Fruit fly (Drosophila melanogaster) whole organism, prepupa: ENCODE results near the gene AdoR.
A peak's percentile ranks its signal among the peaks of the same experiment; 100 is the strongest.

Experiments used
- CG10631 ChIP-seq: fragments of 200-800 bp; sonication (Bioruptor generic); optimal IDR thresholded peaks from 2 replicates; lab custom pipeline; 2016; ENCODE audit warnings: missing biosample characterization, missing genetic modification characterization
- CG10669 ChIP-seq: fragments of 200-800 bp; sonication (Bioruptor generic); optimal IDR thresholded peaks from 3 replicates; lab custom pipeline; 2018; ENCODE audit warnings: missing biosample characterization, mild to moderate bottlenecking, missing genetic modification characterization, moderate library complexity
- CG11902 ChIP-seq: fragments of 200-800 bp; sonication (Bioruptor generic); optimal IDR thresholded peaks from 3 replicates; lab custom pipeline; 2016; ENCODE audit warnings: missing biosample characterization, missing genetic modification characterization
- CG15336 ChIP-seq: fragments of 200-800 bp; sonication (Bioruptor generic); IDR thresholded peaks from 2 replicates; pipeline ENCODE4 v1.3.6; 2022; ENCODE audit warnings: missing biosample characterization, missing genetic modification characterization
- CG16779 ChIP-seq: fragments of 200-800 bp; sonication (Bioruptor generic); optimal IDR thresholded peaks from 3 replicates; lab custom pipeline; 2017; ENCODE audit warnings: missing biosample characterization, mild to moderate bottlenecking, missing genetic modification characterization
- CG3032 ChIP-seq: fragments of 200-800 bp; optimal IDR thresholded peaks from 2 replicates; lab custom pipeline; 2019; ENCODE audit warnings: missing biosample characterization, mild to moderate bottlenecking, missing genetic modification characterization, moderate library complexity
- CG34406 ChIP-seq: fragments of 200-800 bp; sonication (Bioruptor generic); optimal IDR thresholded peaks from 3 replicates; lab custom pipeline; 2016; ENCODE audit warnings: missing biosample characterization, missing genetic modification characterization
- CG6163 ChIP-seq: fragments of 200-800 bp; sonication (Bioruptor generic); IDR thresholded peaks from 3 replicates; pipeline ENCODE4 v1.3.6; 2022; ENCODE audit warnings: missing biosample characterization, missing genetic modification characterization
- CG6808 ChIP-seq: fragments of 200-800 bp; sonication (Bioruptor generic); optimal IDR thresholded peaks from 3 replicates; lab custom pipeline; 2017; ENCODE audit warnings: missing biosample characterization, missing genetic modification characterization, mild to moderate bottlenecking, moderate library complexity, missing genetic modification reagents
- CG6854 ChIP-seq: fragments of 200-800 bp; sonication (Bioruptor generic); optimal IDR thresholded peaks from 2 replicates; lab custom pipeline; 2017; ENCODE audit warnings: missing biosample characterization, mild to moderate bottlenecking, missing genetic modification characterization
- CG8119 ChIP-seq: fragments of 200-800 bp; sonication (Bioruptor generic); IDR thresholded peaks from 3 replicates; pipeline ENCODE4 v1.3.6; 2022; ENCODE audit warnings: missing biosample characterization, missing genetic modification characterization
- Eip78C ChIP-seq: fragments of 200-800 bp; sonication (Bioruptor generic); peaks from one replicate; lab custom pipeline; 2016; ENCODE audit warnings: missing biosample characterization, missing genetic modification characterization
- Ets96B ChIP-seq: fragments of 200-800 bp; optimal IDR thresholded peaks from 2 replicates; lab custom pipeline; 2019; ENCODE audit warnings: missing biosample characterization, mild to moderate bottlenecking, missing genetic modification characterization, moderate library complexity
- Gug ChIP-seq: fragments of 200-800 bp; sonication (Bioruptor generic); IDR thresholded peaks from 2 replicates; pipeline ENCODE4 v1.3.6; 2022; ENCODE audit warnings: missing biosample characterization, missing genetic modification characterization
- OdsH ChIP-seq: fragments of 200-800 bp; sonication (Bioruptor generic); optimal IDR thresholded peaks from 3 replicates; lab custom pipeline; 2016; ENCODE audit warnings: missing biosample characterization, missing genetic modification characterization
- Smox ChIP-seq: fragments of 200-800 bp; sonication (Bioruptor generic); optimal IDR thresholded peaks from 3 replicates; lab custom pipeline; 2016; ENCODE audit warnings: missing biosample characterization, missing genetic modification characterization
- acj6 ChIP-seq: fragments of 200-800 bp; sonication (Bioruptor generic); optimal IDR thresholded peaks from 3 replicates; lab custom pipeline; 2016; ENCODE audit warnings: missing biosample characterization, missing genetic modification characterization
- cyc ChIP-seq: fragments of 200-800 bp; sonication (Bioruptor generic); optimal IDR thresholded peaks from 3 replicates; lab custom pipeline; 2016; ENCODE audit warnings: missing biosample characterization, missing genetic modification characterization
- dac ChIP-seq: fragments of 200-800 bp; sonication (Bioruptor generic); optimal IDR thresholded peaks from 2 replicates; lab custom pipeline; 2017; ENCODE audit warnings: missing biosample characterization, mild to moderate bottlenecking, missing genetic modification characterization
- dsx ChIP-seq: fragments of 200-800 bp; optimal IDR thresholded peaks from 3 replicates; lab custom pipeline; 2019; ENCODE audit warnings: missing biosample characterization, mild to moderate bottlenecking, missing genetic modification characterization, moderate library complexity; ENCODE audit not compliant: poor library complexity, severe bottlenecking
- eg ChIP-seq: fragments of 200-800 bp; sonication (Bioruptor generic); IDR thresholded peaks from 3 replicates; pipeline ENCODE4 v1.3.6; 2022; ENCODE audit warnings: missing biosample characterization, missing genetic modification characterization
- esn ChIP-seq: fragments of 200-800 bp; sonication (Bioruptor generic); optimal IDR thresholded peaks from 2 replicates; lab custom pipeline; 2016; ENCODE audit warnings: missing biosample characterization, mild to moderate bottlenecking, missing genetic modification characterization, moderate library complexity
- fd85E ChIP-seq: fragments of 200-800 bp; sonication (Bioruptor generic); optimal IDR thresholded peaks from 3 replicates; lab custom pipeline; 2016; ENCODE audit warnings: missing biosample characterization, missing genetic modification characterization
- pdm3 ChIP-seq: fragments of 200-800 bp; sonication (Bioruptor generic); optimal IDR thresholded peaks from 3 replicates; lab custom pipeline; 2016; ENCODE audit warnings: missing biosample characterization, missing genetic modification characterization
- salr ChIP-seq, 2 experiments: fragments of 200-800 bp; sonication (Bioruptor generic); optimal IDR thresholded peaks; 3 replicates each; lab custom pipeline; 2016 to 2018; ENCODE audit warnings: missing biosample characterization in 2 of 2, missing genetic modification characterization in 2 of 2, mild to moderate bottlenecking in 1 of 2
- spab ChIP-seq: fragments of 200-800 bp; sonication (Bioruptor generic); optimal IDR thresholded peaks from 2 replicates; lab custom pipeline; 2017; ENCODE audit warnings: missing biosample characterization, mild to moderate bottlenecking, missing genetic modification characterization, missing genetic modification reagents
- ss ChIP-seq, 2 experiments: fragments of 200-800 bp; sonication (Bioruptor generic); optimal IDR thresholded peaks; 2 replicates in 1 of 2; 3 replicates in 1 of 2; lab custom pipeline; 2017 to 2018; ENCODE audit warnings: mild to moderate bottlenecking in 2 of 2, missing biosample characterization in 2 of 2, missing genetic modification characterization in 2 of 2, moderate library complexity in 1 of 2
- topi ChIP-seq: fragments of 200-800 bp; sonication (Bioruptor generic); optimal IDR thresholded peaks from 3 replicates; lab custom pipeline; 2016; ENCODE audit warnings: missing biosample characterization, missing genetic modification characterization

The AdoR gene

DNA sequence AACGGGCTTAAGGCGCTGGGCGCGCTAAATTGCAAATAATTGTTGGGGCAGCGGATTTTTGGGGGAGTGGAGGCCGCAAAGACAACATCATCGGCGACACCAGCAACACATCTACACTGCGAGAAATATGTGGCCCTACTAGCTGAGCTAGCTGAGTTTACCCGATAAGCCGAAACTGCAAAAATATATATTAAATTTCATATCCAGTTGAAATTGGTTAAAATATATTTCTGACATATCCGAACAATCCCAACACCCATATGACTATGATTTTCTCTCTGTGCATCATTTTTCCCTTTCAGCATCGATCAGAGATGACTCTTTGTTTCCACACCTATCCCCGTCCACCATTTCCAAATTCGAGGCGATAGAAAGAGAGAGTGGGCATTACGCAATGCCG lies 40.4 kb upstream of the AdoR start (continued):
- TF ChIP-seq CG8119 (GFP tag; lab: Robert Waterston, UW): peak; percentile 44; the same call in 2 of the 3 replicates
- TF ChIP-seq Gug (GFP tag; lab: Robert Waterston, UW): 0 out of 2 replicates have a peak, but pooled peaks have one; percentile 29
- peak; percentile 67 for TF ChIP-seq cyc (GFP tag; lab: Kevin White, UChicago)
- peak; percentile 60 for TF ChIP-seq Ets96B (tag; lab: Kevin White, UChicago)
- TF ChIP-seq CG11902 (GFP tag; lab: Kevin White, UChicago): peak; percentile 63
- TF ChIP-seq CG6854 (GFP tag; lab: Kevin White, UChicago): peak; percentile 16
- TF ChIP-seq topi: peak; percentile 69
- TF ChIP-seq salr (GFP tag; optimal IDR thresholded peaks at IDR 0.05; lab: Kevin White, UChicago): peak in 1 of 2 experiments; percentile 33
- TF ChIP-seq CG10631 (GFP tag; lab: Kevin White, UChicago): peak; percentile 55
- peak; percentile 71 for TF ChIP-seq pdm3 (GFP tag; lab: Kevin White, UChicago)
- peak; percentile 45 for TF ChIP-seq dsx (GFP tag; lab: Kevin White, UChicago)
- peak; percentile 8 for TF ChIP-seq fd85E (GFP tag; lab: Kevin White, UChicago)
- peak; percentile 80 for TF ChIP-seq esn (GFP tag; lab: Kevin White, UChicago)
- TF ChIP-seq CG6163 (GFP tag; lab: Robert Waterston, UW): peak; percentile 80
- TF ChIP-seq spab (GFP tag; lab: Kevin White, UChicago): peak; percentile 49
- peak; percentile 73 for TF ChIP-seq Smox (GFP tag; lab: Kevin White, UChicago)
- TF ChIP-seq eg (GFP tag; lab: Robert Waterston, UW): peak; percentile 73; the same call in 2 of the 3 replicates
- TF ChIP-seq OdsH (GFP tag; lab: Kevin White, UChicago): peak; percentile 76
- peak; percentile 58 for TF ChIP-seq CG6808
- no peak for TF ChIP-seq dac (GFP tag; lab: Kevin White, UChicago)
- TF ChIP-seq CG16779: no peak
- peak; percentile 35; the same call in 1 of the 2 replicates for TF ChIP-seq CG15336 (GFP tag; lab: Robert Waterston, UW)
- peak; percentile 61 for TF ChIP-seq CG10669 (GFP tag; lab: Kevin White, UChicago)
- peak; percentile 75 for TF ChIP-seq CG34406 (GFP tag; lab: Kevin White, UChicago)

dm6 chr3R:30189398-30189797 lies 40.0 kb upstream of the AdoR start:
- no peak for TF ChIP-seq acj6 (GFP tag; lab: Kevin White, UChicago)

dm6 chr3R:30183872-30184271 lies 34.5 kb upstream of the AdoR start:
- TF ChIP-seq spab (GFP tag; lab: Kevin White, UChicago) (no peak), Eip78C (GFP tag; lab: Kevin White, UChicago) (peak; percentile 13)

- no peak for TF ChIP-seq CG3032
- TF ChIP-seq acj6 (GFP tag; lab: Kevin White, UChicago): no peak
- peak; percentile 100 for TF ChIP-seq CG6808
- TF ChIP-seq Eip78C (GFP tag; lab: Kevin White, UChicago): peak; percentile 31
Observed at dm6 chr3R:30179934-30180333, 30.5 kb upstream of the AdoR start, which contains the start of gene Bet5. Gene Bet5 (plus strand): TSS chr3R:30180232.

dm6 chr3R:30177494-30177893 lies 28.1 kb upstream of the AdoR start, which contains the start of the genes CG1983 and CG15530:
Gene CG1983 (minus strand): TSS chr3R:30177700.
Gene CG15530 (plus strand): TSS chr3R:30177877.
- peak; percentile 74 for TF ChIP-seq CG6808
- TF ChIP-seq CG6854 (GFP tag; lab: Kevin White, UChicago): no peak

DNA sequence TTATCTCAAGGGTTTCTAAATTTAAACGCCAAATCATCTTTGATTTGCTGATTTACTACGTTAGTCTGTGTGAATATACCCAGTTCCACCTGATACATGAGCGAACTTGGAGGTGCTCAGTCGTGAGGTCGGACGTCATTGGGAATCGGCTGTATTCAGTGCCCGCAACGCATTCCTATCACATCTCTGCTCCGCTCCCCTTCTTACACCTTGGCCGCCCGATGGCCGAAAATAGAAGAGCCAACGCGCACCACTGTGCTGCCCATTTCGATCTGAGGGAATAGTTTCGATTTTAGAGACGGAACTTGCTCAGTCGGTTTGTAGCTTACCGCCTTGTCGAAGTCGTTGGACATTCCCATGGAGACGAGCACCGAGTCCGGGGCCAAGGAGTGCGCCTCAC lies 26.9 kb upstream of the AdoR start:
- no peak for TF ChIP-seq Smox (GFP tag; lab: Kevin White, UChicago)
- no peak for TF ChIP-seq ss (GFP tag; optimal IDR thresholded peaks at IDR 0.05; lab: Kevin White, UChicago)
- TF ChIP-seq topi: no peak
